Worm (Caenorhabditis elegans): ENCODE results near the gene str-177.

The str-177 gene

ce11 chrV:9186028-9186427 is 12.8 kb downstream of the str-177 start:
- no peak for TF ChIP-seq F13H6.1 (tag; optimal IDR thresholded peaks at IDR 0.05)
- TF ChIP-seq ztf-4 (tag; optimal IDR thresholded peaks at IDR 0.05): no peak
- TF ChIP-seq unc-62 (GFP tag; optimal IDR thresholded peaks at IDR 0.05): no peak
- TF ChIP-seq sem-4 (tag; optimal IDR thresholded peaks at IDR 0.05): no peak
- no peak for TF ChIP-seq aly-2 (tag; optimal IDR thresholded peaks at IDR 0.05)
- TF ChIP-seq mdl-1 (tag; optimal IDR thresholded peaks at IDR 0.05): no peak
- TF ChIP-seq unc-55 (GFP tag; optimal IDR thresholded peaks at IDR 0.05): no peak
- TF ChIP-seq elt-1 (tag; optimal IDR thresholded peaks at IDR 0.05): no peak

DNA sequence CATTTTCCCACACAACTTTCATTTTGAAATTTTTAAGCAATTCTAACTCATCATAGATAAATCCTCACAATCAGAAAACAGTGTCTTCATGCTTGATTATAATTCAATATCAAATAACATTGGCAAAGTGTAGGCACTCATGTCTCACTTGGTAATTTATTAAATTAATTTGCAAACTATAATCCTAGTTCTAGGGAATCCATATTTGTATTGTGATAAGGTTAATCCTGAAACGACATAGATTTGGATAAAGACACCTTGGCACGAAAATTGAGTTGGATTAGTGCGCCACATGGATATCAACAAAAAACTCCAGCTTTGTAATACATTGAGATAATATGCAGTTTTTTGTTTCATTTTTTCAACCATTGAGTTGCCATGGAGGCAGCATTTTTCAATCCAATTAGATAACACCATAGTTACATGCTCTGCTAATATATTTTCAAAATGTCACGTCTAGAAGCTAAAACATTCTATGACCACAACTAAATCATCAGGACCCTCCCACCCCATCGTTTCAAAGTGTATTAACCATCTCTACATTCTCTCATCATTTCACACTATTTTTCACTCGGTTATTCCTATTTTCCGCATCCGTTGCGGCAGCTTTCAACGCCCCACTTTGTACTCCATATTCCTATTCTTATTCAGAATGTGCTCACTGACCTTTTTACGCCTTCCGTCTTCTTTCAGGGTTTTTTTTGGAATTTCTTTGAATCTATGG is 14.9 kb downstream of the str-177 start:
- TF ChIP-seq elt-3 (tag; optimal IDR thresholded peaks at IDR 0.05): no peak
- no peak for TF ChIP-seq alr-1 (tag; optimal IDR thresholded peaks at IDR 0.05)
- TF ChIP-seq sem-4 (tag; optimal IDR thresholded peaks at IDR 0.05): no peak
- no peak for TF ChIP-seq lin-13 (GFP tag; optimal IDR thresholded peaks at IDR 0.05)
- no peak for TF ChIP-seq nhr-21 (tag; optimal IDR thresholded peaks at IDR 0.05)
- no peak for TF ChIP-seq ZK546.5 (tag; optimal IDR thresholded peaks at IDR 0.05)
- no peak for TF ChIP-seq ztf-1 (GFP tag; conservative IDR thresholded peaks at IDR 0.05)
- no peak for TF ChIP-seq ceh-82 (tag; optimal IDR thresholded peaks at IDR 0.05)
- no peak for TF ChIP-seq lin-11 (tag; optimal IDR thresholded peaks at IDR 0.05)
- no peak for TF ChIP-seq elt-1 (tag; optimal IDR thresholded peaks at IDR 0.05)
- no peak for TF ChIP-seq mbf-1 (tag; optimal IDR thresholded peaks at IDR 0.05)
- TF ChIP-seq aly-2 (tag; optimal IDR thresholded peaks at IDR 0.05): no peak
- no peak for TF ChIP-seq C34F6.9 (tag; optimal IDR thresholded peaks at IDR 0.05)
- no peak for TF ChIP-seq mdl-1 (tag; optimal IDR thresholded peaks at IDR 0.05)
- no peak for TF ChIP-seq unc-39 (tag; optimal IDR thresholded peaks at IDR 0.05)

DNA sequence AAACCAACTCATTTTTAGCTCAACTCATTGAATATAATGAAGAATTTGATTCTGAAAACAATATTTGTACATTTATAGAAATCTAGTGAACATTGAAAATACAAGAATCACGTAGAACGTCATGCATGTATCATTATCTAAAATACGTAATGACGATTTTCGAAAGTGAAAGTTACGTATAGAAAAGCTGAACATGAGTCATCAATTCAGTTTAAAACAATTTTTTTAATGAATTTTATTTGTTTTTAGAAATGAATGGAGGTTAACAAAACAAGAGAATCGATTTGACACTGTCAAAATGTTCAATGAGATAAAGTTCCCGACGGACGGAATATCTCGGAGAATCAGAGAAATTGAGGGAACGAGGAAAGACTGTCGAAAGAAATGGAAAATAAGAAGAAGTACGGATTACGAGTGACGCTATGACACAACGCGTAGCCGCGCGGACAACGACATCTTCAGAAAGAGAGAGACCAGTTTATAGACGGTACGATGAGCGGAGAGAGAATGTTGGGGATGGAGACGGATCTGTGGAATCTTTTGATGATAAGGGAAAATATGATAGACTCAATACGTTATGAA is 17.0 kb downstream of the str-177 start, which contains the start of gene ptr-1:
TSS of gene ptr-1 (minus strand) at position 51 of the 582 bp plus-strand sequence.
- TF ChIP-seq peb-1 (tag; optimal IDR thresholded peaks at IDR 0.05) (no peak), nhr-129 (tag; optimal IDR thresholded peaks at IDR 0.05) (no peak), elt-1 (tag; optimal IDR thresholded peaks at IDR 0.05) (no peak), gmeb-1 (tag; optimal IDR thresholded peaks at IDR 0.05) (no peak), aly-2 (tag; optimal IDR thresholded peaks at IDR 0.05) (no peak), lin-13 (GFP tag; optimal IDR thresholded peaks at IDR 0.05) (no peak), ama-1 (optimal IDR thresholded peaks at IDR 0.05) (no peak), alr-1 (tag; optimal IDR thresholded peaks at IDR 0.05) (no peak), zag-1 (tag; optimal IDR thresholded peaks at IDR 0.05) (no peak), ztf-11 (tag; optimal IDR thresholded peaks at IDR 0.05) (no peak), mab-5 (tag; optimal IDR thresholded peaks at IDR 0.05) (no peak), lsy-2 (tag; optimal IDR thresholded peaks at IDR 0.05) (no peak), sma-3 (GFP tag; optimal IDR thresholded peaks at IDR 0.05) (no peak), nhr-237 (tag; optimal IDR thresholded peaks at IDR 0.05) (no peak), ZK546.5 (tag; optimal IDR thresholded peaks at IDR 0.05) (no peak)

DNA sequence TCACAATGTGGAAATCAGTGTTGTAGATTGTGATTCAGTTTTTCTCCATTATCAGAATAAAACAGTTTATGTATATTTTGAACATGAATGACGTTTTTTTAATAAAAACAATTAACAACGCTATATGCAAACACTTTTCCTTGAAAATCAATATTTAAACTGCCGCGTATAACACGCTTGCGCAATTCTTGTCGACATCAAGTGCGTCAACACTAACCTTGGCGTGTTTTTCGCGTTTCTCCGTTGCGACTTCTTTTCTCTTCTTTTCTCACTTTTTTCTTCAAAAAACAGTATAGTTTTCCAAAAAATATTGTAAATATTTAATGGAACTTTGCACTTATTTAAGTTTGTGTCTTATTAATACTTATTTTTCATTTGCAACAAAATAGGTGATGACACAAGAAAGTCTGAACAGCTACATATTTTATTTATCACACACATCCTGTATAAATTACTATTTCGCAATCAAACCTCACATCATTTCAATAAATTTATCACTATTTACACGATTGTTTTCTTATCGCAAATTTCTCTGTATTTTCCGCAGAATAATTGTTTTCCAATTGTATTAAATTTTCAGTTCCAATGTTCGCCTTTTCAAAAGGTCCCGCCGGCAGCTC is 23.5 kb downstream of the str-177 start, which contains the start of gene spas-1:
TSS of gene spas-1 (plus strand) at position 572 of the 620 bp plus-strand sequence.
- TF ChIP-seq elt-1 (tag; optimal IDR thresholded peaks at IDR 0.05) (no peak), lin-13 (GFP tag; optimal IDR thresholded peaks at IDR 0.05) (peak; percentile 87), nhr-237 (tag; optimal IDR thresholded peaks at IDR 0.05) (no peak), zag-1 (tag; optimal IDR thresholded peaks at IDR 0.05) (peak; percentile 37), snpc-4 (tag; optimal IDR thresholded peaks at IDR 0.05) (peak; percentile 82), lsy-2 (tag; optimal IDR thresholded peaks at IDR 0.05) (peak; percentile 81 to 94), unc-62 (GFP tag; optimal IDR thresholded peaks at IDR 0.05) (peak; percentile 12), F13H6.1 (tag; optimal IDR thresholded peaks at IDR 0.05) (peak; percentile 88), Y55F3AM.14 (GFP tag; optimal IDR thresholded peaks at IDR 0.05) (no peak), R02D3.7 (tag; optimal IDR thresholded peaks at IDR 0.05) (peak; percentile 55), lin-11 (tag; optimal IDR thresholded peaks at IDR 0.05) (peak; percentile 13), skn-1 (tag; optimal IDR thresholded peaks at IDR 0.05) (peak; percentile 7), ztf-11 (tag; optimal IDR thresholded peaks at IDR 0.05) (no peak), unc-55 (GFP tag; optimal IDR thresholded peaks at IDR 0.05) (peak; percentile 95), ceh-16 (tag; optimal IDR thresholded peaks at IDR 0.05) (peak; percentile 76), nhr-21 (tag; optimal IDR thresholded peaks at IDR 0.05) (peak; percentile 80), nhr-129 (tag; optimal IDR thresholded peaks at IDR 0.05) (peak; percentile 91), egl-27 (tag; optimal IDR thresholded peaks at IDR 0.05) (peak; percentile 74), ztf-4 (tag; optimal IDR thresholded peaks at IDR 0.05) (peak; percentile 78), gmeb-1 (tag; optimal IDR thresholded peaks at IDR 0.05) (peak; percentile 99), nhr-77 (tag; optimal IDR thresholded peaks at IDR 0.05) (peak; percentile 40), dmd-4 (tag; optimal IDR thresholded peaks at IDR 0.05) (no peak), C34F6.9 (tag; optimal IDR thresholded peaks at IDR 0.05) (peak; percentile 96), fos-1 (tag; optimal IDR thresholded peaks at IDR 0.05) (peak; percentile 57), nhr-6 (tag; optimal IDR thresholded peaks at IDR 0.05) (peak; percentile 81), unc-39 (tag; optimal IDR thresholded peaks at IDR 0.05) (no peak), sma-3 (GFP tag; optimal IDR thresholded peaks at IDR 0.05) (peak; percentile 91), ZK546.5 (tag; optimal IDR thresholded peaks at IDR 0.05) (no peak), elt-3 (tag; optimal IDR thresholded peaks at IDR 0.05) (no peak), nhr-10 (tag; optimal IDR thresholded peaks at IDR 0.05) (no peak), lin-39 (tag; optimal IDR thresholded peaks at IDR 0.05) (no peak), ama-1 (optimal IDR thresholded peaks at IDR 0.05) (no peak), blmp-1 (tag; optimal IDR thresholded peaks at IDR 0.05; ENCODE audit: insufficient read depth) (peak; percentile 49), mbf-1 (tag; optimal IDR thresholded peaks at IDR 0.05) (no peak)
